Worm (Caenorhabditis elegans) whole organism, L4 larva: ENCODE measurements around the gene F49H6.12.

ENCODE experiments used
- D1046.2 ChIP-seq: fragments of 200-800 bp; sonication (Bioruptor generic); IDR thresholded peaks from 2 replicates; pipeline ENCODE4 v1.3.6; 2022; ENCODE audit warnings: missing genetic modification characterization, missing compliant biosample characterization
- F10B5.3 ChIP-seq: sonication (generic microtip); optimal IDR thresholded peaks from 2 replicates; lab custom pipeline; 2016; ENCODE audit warnings: mild to moderate bottlenecking, missing genetic modification characterization, missing compliant biosample characterization
- F37D6.2 ChIP-seq: sonication (generic microtip); optimal IDR thresholded peaks from 2 replicates; lab custom pipeline; 2016; ENCODE audit warnings: mild to moderate bottlenecking, missing genetic modification characterization, missing compliant biosample characterization
- F49E8.2 ChIP-seq: sonication (generic microtip); optimal IDR thresholded peaks from 2 replicates; lab custom pipeline; 2016; ENCODE audit warnings: missing compliant biosample characterization, mild to moderate bottlenecking, missing genetic modification characterization, borderline replicate concordance
- Y75B8A.6 ChIP-seq: fragments of 200-800 bp; sonication (Bioruptor generic); IDR thresholded peaks from 2 replicates; pipeline ENCODE4 v1.3.6; 2022; ENCODE audit warnings: missing genetic modification reagents, missing genetic modification characterization, missing compliant biosample characterization
- ZK546.5 ChIP-seq, 2 experiments: sonication (generic microtip); optimal IDR thresholded peaks; 2 replicates each; lab custom pipeline; 2017; ENCODE audit warnings: missing biosample characterization in 2 of 2, missing genetic modification characterization in 2 of 2
- aha-1 ChIP-seq: fragments of 150-350 bp; peaks from one replicate; lab custom pipeline; 2014; ENCODE audit warnings: missing biosample characterization, missing genetic modification characterization
- aly-2 ChIP-seq: sonication (generic microtip); optimal IDR thresholded peaks from 2 replicates; lab custom pipeline; 2018; ENCODE audit warnings: missing biosample characterization, missing genetic modification characterization
- ceh-28 ChIP-seq: fragments of 150-350 bp; optimal IDR thresholded peaks from 2 replicates; lab custom pipeline; 2014; ENCODE audit warnings: missing biosample characterization, missing genetic modification reagents, missing genetic modification characterization
- cey-2 ChIP-seq: sonication (generic microtip); optimal IDR thresholded peaks from 3 replicates; lab custom pipeline; 2017; ENCODE audit warnings: missing genetic modification characterization, mild to moderate bottlenecking, missing compliant biosample characterization, antibody characterized with exemption, borderline replicate concordance; ENCODE audit not compliant: insufficient read depth
- daf-19 ChIP-seq: fragments of 200-800 bp; sonication (Bioruptor generic); conservative IDR thresholded peaks from 2 replicates; pipeline ENCODE4 v1.3.6; 2022; ENCODE audit warnings: missing genetic modification characterization, missing compliant biosample characterization
- egl-27 ChIP-seq: sonication (generic microtip); optimal IDR thresholded peaks from 3 replicates; lab custom pipeline; 2017; ENCODE audit warnings: missing biosample characterization, missing genetic modification reagents, missing genetic modification characterization
- gei-8 ChIP-seq: fragments of 200-800 bp; sonication (Bioruptor generic); optimal IDR thresholded peaks from 2 replicates; lab custom pipeline; 2018; ENCODE audit warnings: mild to moderate bottlenecking, missing genetic modification characterization, missing compliant biosample characterization
- hif-1 ChIP-seq, 2 experiments: sonication (generic microtip); optimal IDR thresholded peaks; 2 replicates each; lab custom pipeline; 2016 to 2017; ENCODE audit warnings: missing compliant biosample characterization in 2 of 2, missing genetic modification characterization in 2 of 2, missing genetic modification reagents in 2 of 2, missing genotype in 2 of 2, mild to moderate bottlenecking in 1 of 2
- jun-1 ChIP-seq: fragments of 150-350 bp; optimal IDR thresholded peaks from 2 replicates; lab custom pipeline; 2014; ENCODE audit warnings: missing biosample characterization, missing genetic modification reagents, missing genetic modification characterization
- lin-1 ChIP-seq: fragments of 200-800 bp; sonication (Bioruptor generic); IDR thresholded peaks from 2 replicates; pipeline ENCODE4 v1.3.6; 2022; ENCODE audit warnings: missing genetic modification reagents, missing genetic modification characterization, missing compliant biosample characterization
- lir-3 ChIP-seq: sonication (generic microtip); optimal IDR thresholded peaks from 2 replicates; lab custom pipeline; 2016; ENCODE audit warnings: mild to moderate bottlenecking, missing genetic modification characterization, missing compliant biosample characterization
- madf-5 ChIP-seq, 2 experiments: fragments of 200-800 bp; sonication (Bioruptor generic); IDR thresholded peaks; 2 replicates each; pipeline ENCODE4 v1.3.6; 2022; ENCODE audit warnings: missing compliant biosample characterization in 2 of 2, missing genetic modification characterization in 2 of 2
- madf-9 ChIP-seq: fragments of 200-800 bp; sonication (Bioruptor generic); conservative IDR thresholded peaks from 2 replicates; pipeline ENCODE4 v1.3.6; 2022; ENCODE audit warnings: missing genetic modification reagents, missing genetic modification characterization, missing compliant biosample characterization
- mdl-1 ChIP-seq, 2 experiments: fragments of 150-350 bp in 1 of 2; sonication (generic microtip) in 1 of 2; optimal IDR thresholded peaks; 2 replicates each; lab custom pipeline; 2014 to 2017; ENCODE audit warnings: missing biosample characterization in 2 of 2, missing genetic modification characterization in 2 of 2
- mep-1 ChIP-seq: fragments of 150-350 bp; sonication (generic microtip); optimal IDR thresholded peaks from 3 replicates; lab custom pipeline; 2014; ENCODE audit warnings: missing biosample characterization, missing genetic modification characterization
- mxl-3 ChIP-seq: fragments of 200-800 bp; sonication (Bioruptor generic); optimal IDR thresholded peaks from 2 replicates; lab custom pipeline; 2018; ENCODE audit warnings: mild to moderate bottlenecking, missing genetic modification characterization, missing compliant biosample characterization
- nhr-11 ChIP-seq: fragments of 150-350 bp; optimal IDR thresholded peaks from 2 replicates; lab custom pipeline; 2014; ENCODE audit warnings: missing biosample characterization, missing genetic modification characterization
- nhr-111 ChIP-seq: fragments of 200-800 bp; sonication (Bioruptor generic); optimal IDR thresholded peaks from 2 replicates; lab custom pipeline; 2018; ENCODE audit warnings: mild to moderate bottlenecking, missing genetic modification characterization, missing compliant biosample characterization
- nhr-237 ChIP-seq: sonication (generic microtip); optimal IDR thresholded peaks from 2 replicates; lab custom pipeline; 2017; ENCODE audit warnings: missing biosample characterization, missing genetic modification characterization
- nhr-25 ChIP-seq: sonication (generic microtip); optimal IDR thresholded peaks from 2 replicates; lab custom pipeline; 2017; ENCODE audit warnings: missing genetic modification characterization, mild to moderate bottlenecking, missing compliant biosample characterization, antibody characterized with exemption, moderate library complexity, borderline replicate concordance; ENCODE audit not compliant: insufficient read depth
- pqm-1 ChIP-seq: sonication (generic microtip); optimal IDR thresholded peaks from 2 replicates; lab custom pipeline; 2017; ENCODE audit warnings: missing biosample characterization, missing genetic modification characterization
- saeg-2 ChIP-seq: fragments of 200-800 bp; sonication (Bioruptor generic); IDR thresholded peaks from 2 replicates; pipeline ENCODE4 v1.3.6; 2022; ENCODE audit warnings: missing genetic modification reagents, missing genetic modification characterization, missing compliant biosample characterization
- sdz-12 ChIP-seq: fragments of 200-800 bp; sonication (Bioruptor generic); optimal IDR thresholded peaks from 2 replicates; lab custom pipeline; 2018; ENCODE audit warnings: mild to moderate bottlenecking, missing genetic modification characterization, missing compliant biosample characterization
- snpc-4 ChIP-seq: fragments of 150-350 bp; optimal IDR thresholded peaks from 2 replicates; lab custom pipeline; 2014; ENCODE audit warnings: missing biosample characterization, missing genetic modification characterization
- spr-1 ChIP-seq: sonication (generic microtip); optimal IDR thresholded peaks from 2 replicates; lab custom pipeline; 2016; ENCODE audit warnings: mild to moderate bottlenecking, missing genetic modification characterization, missing compliant biosample characterization
- unc-39 ChIP-seq: sonication (generic microtip); optimal IDR thresholded peaks from 2 replicates; lab custom pipeline; 2017; ENCODE audit warnings: missing biosample characterization, missing genetic modification characterization
- unc-62 ChIP-seq, 3 experiments: fragments of 150-350 bp in 1 of 3; sonication (generic microtip); optimal IDR thresholded peaks in 2 of 3; peaks in 1 of 3; 1 replicate in 1 of 3; 2 replicates in 2 of 3; lab custom pipeline; 2014 to 2017; ENCODE audit warnings: missing biosample characterization in 3 of 3, missing genetic modification characterization in 3 of 3, missing genetic modification reagents in 3 of 3, missing genotype in 1 of 3

F49H6.12 gene

ce11 chrV:17021361-17021760, at the start of gene F49H6.12:
TSS of gene F49H6.12 (minus strand) at chrV:17021461.
- TF ChIP-seq gei-8 (no peak), aly-2 (tag; lab: Kevin White, UChicago) (no peak), F37D6.2 (tag; lab: Kevin White, UChicago) (no peak), F10B5.3 (tag; lab: Kevin White, UChicago) (no peak), nhr-111 (GFP tag; lab: Kevin White, UChicago) (no peak), cey-2 (tag; lab: Kevin White, UChicago) (no peak), sdz-12 (no peak), mxl-3 (no peak), nhr-237 (tag; lab: Kevin White, UChicago) (no peak), ZK546.5 (tag; optimal IDR thresholded peaks at IDR 0.05; lab: Kevin White, UChicago) (no peak)

ce11 chrV:17068839-17069238, 47.6 kb upstream of the F49H6.12 start, which contains the start of gene T05E12.8:
TSS of gene T05E12.8 (plus strand) at chrV:17069139.
- TF ChIP-seq lin-1 (GFP tag; lab: Robert Waterston, UW) (no peak), unc-39 (tag; lab: Kevin White, UChicago) (no peak), lir-3 (no peak), saeg-2 (GFP tag; lab: Robert Waterston, UW) (no peak), jun-1 (tag; lab: Kevin White, UChicago) (no peak), aha-1 (no peak), Y75B8A.6 (GFP tag; lab: Robert Waterston, UW) (no peak), nhr-25 (no peak), spr-1 (tag; lab: Kevin White, UChicago) (no peak)

- TF ChIP-seq madf-9 (GFP tag; lab: Robert Waterston, UW) (no peak), hif-1 (tag; optimal IDR thresholded peaks at IDR 0.05; lab: Kevin White, UChicago) (no peak), aha-1 (peak; percentile 94), D1046.2 (GFP tag; lab: Robert Waterston, UW) (no peak), ceh-28 (tag; lab: Kevin White, UChicago) (no peak), egl-27 (no peak), nhr-11 (tag; lab: Kevin White, UChicago) (no peak)
Observed at ce11 chrV:17066634-17067033, 45.4 kb upstream of the F49H6.12 start.

- TF ChIP-seq madf-9 (GFP tag; lab: Robert Waterston, UW) (no peak), daf-19 (no peak), pqm-1 (tag; lab: Kevin White, UChicago) (no peak), F49E8.2 (no peak)
Observed at ce11 chrV:17064676-17065075, 43.4 kb upstream of the F49H6.12 start, which contains the start of gene srh-255. TSS of gene srh-255 (plus strand) at chrV:17064976.

ce11 chrV:17061585-17061984, 40.3 kb upstream of the F49H6.12 start, which contains the start of gene F28B1.9:
TSS of gene F28B1.9 (plus strand) at chrV:17061885.
- TF ChIP-seq unc-62 (GFP tag; optimal IDR thresholded peaks at IDR 0.05 in 1 of 2; lab: Kevin White, UChicago) (peak in 1 of 2 experiments; percentile 15), unc-62 (tag; optimal IDR thresholded peaks at IDR 0.05; lab: Kevin White, UChicago) (no peak), snpc-4 (no peak)

ce11 chrV:17059987-17060386, 38.7 kb upstream of the F49H6.12 start, which contains the start of gene sri-66:
TSS of gene sri-66 (plus strand) at chrV:17060287.
- TF ChIP-seq mdl-1 (tag; optimal IDR thresholded peaks at IDR 0.05; lab: Kevin White, UChicago) = no peak
- TF ChIP-seq mep-1 (tag; lab: Kevin White, UChicago) = no peak
- no peak for TF ChIP-seq ceh-28 (tag; lab: Kevin White, UChicago)
- no peak for TF ChIP-seq madf-9 (GFP tag; lab: Robert Waterston, UW)
- TF ChIP-seq nhr-25 = no peak
- TF ChIP-seq aly-2 (tag; lab: Kevin White, UChicago) = no peak
- no peak for TF ChIP-seq madf-5 (GFP tag; IDR thresholded peaks at IDR 0.05; lab: Robert Waterston, UW)
- TF ChIP-seq daf-19 = no peak
- TF ChIP-seq snpc-4 = no peak
